Worm (Caenorhabditis elegans): ENCODE measurements around the gene F09G2.8.
A peak's percentile ranks its signal among the peaks of the same experiment; 100 is the strongest.

F09G2.8 gene

DNA sequence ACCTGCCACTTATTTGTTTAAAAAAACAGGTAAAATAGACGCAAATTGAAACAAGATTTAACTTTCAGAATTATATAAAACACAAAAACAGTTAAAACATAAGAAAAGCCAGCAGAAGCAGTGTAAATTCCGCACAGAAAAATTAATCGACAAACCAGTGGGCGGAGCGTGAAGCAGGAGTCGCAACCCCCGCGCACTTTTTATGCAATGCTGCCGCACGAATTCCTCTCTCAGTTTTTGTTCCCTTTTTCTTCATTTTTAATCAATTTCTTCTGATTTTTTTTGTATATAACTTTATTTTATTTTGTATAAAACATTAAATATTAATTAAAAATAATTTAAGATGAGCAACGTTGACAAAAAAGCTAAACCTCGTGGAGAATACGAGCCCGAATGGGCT is 37.4 kb upstream of the F09G2.8 start, which contains the start of the genes gei-6 and krr-1 (continued):
- peak; percentile 86 for TF ChIP-seq ttx-3 (tag; optimal IDR thresholded peaks at IDR 0.05)
- TF ChIP-seq ceh-31 (tag; optimal IDR thresholded peaks at IDR 0.05): peak; percentile 75
- no peak for TF ChIP-seq ama-1 (optimal IDR thresholded peaks at IDR 0.05)
- peak; percentile 85 for TF ChIP-seq pha-2 (tag; optimal IDR thresholded peaks at IDR 0.05)
- TF ChIP-seq hlh-8 (tag; optimal IDR thresholded peaks at IDR 0.05): peak; percentile 65
- peak; percentile 58 for TF ChIP-seq rnt-1 (tag; optimal IDR thresholded peaks at IDR 0.05)
- TF ChIP-seq pqm-1 (tag; optimal IDR thresholded peaks at IDR 0.05): peak; percentile 58
- peak; percentile 91 for TF ChIP-seq pat-9 (tag; optimal IDR thresholded peaks at IDR 0.05)
- no peak for TF ChIP-seq ceh-22 (tag; optimal IDR thresholded peaks at IDR 0.05)
- peak; percentile 16 for TF ChIP-seq ceh-9 (tag; optimal IDR thresholded peaks at IDR 0.05)
- peak; percentile 80 for TF ChIP-seq unc-86 (tag; optimal IDR thresholded peaks at IDR 0.05)
- peak; percentile 71 for TF ChIP-seq C08G9.2 (tag; optimal IDR thresholded peaks at IDR 0.05)
- peak; percentile 35 for TF ChIP-seq sdc-2 (tag; optimal IDR thresholded peaks at IDR 0.05)
- peak; percentile 60 for TF ChIP-seq nhr-232 (tag; optimal IDR thresholded peaks at IDR 0.05)
- peak; percentile 58 for TF ChIP-seq syd-9 (tag; optimal IDR thresholded peaks at IDR 0.05)
- TF ChIP-seq fkh-10 (GFP tag; optimal IDR thresholded peaks at IDR 0.05): peak; percentile 25
- TF ChIP-seq pros-1 (tag; optimal IDR thresholded peaks at IDR 0.05): no peak

DNA sequence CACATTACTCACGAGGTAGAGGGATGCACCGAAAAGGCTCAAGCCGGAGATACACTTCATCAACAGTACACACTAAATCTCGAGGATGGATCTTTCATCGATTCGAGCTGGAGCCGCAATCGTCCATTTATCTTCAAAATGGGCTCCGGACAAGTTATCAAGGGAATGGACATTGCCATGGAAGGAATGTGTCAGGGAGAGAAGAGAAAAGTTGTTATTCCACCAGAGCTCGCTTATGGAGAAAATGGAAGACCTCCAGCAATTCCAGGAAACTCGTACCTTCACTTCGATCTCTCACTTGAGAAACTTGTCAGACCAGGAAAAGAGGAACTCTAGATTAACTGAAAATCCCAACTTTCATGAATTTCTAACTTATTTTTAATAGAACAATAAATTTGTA is 32.4 kb upstream of the F09G2.8 start:
- TF ChIP-seq ceh-9 (tag; optimal IDR thresholded peaks at IDR 0.05): no peak
- TF ChIP-seq Y22D7AL.16 (tag; optimal IDR thresholded peaks at IDR 0.05): no peak
- TF ChIP-seq F13H6.1 (tag; optimal IDR thresholded peaks at IDR 0.05): no peak
- TF ChIP-seq pha-4 (tag; optimal IDR thresholded peaks at IDR 0.05): no peak
- peak; percentile 63 for TF ChIP-seq ama-1 (optimal IDR thresholded peaks at IDR 0.05)
- no peak for TF ChIP-seq syd-9 (tag; optimal IDR thresholded peaks at IDR 0.05)

DNA sequence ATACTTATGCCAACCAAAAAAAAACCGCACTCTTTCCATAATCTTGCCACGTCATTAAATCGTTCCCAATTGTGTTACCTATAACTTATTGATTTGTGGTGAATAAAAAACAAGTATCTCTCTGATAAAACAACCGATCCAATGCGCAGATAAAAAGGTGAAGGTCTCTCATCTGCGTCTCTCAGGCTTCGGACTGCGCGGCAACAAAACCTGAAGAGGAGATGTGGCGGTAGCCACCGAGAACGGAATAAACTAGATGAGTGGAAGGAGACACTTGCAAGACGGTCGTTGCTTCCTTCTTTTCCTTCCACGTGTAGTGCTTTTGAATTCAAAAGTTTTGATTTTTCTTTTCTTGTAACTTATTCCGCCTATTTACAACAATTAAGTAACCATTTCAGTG is 31.5 kb upstream of the F09G2.8 start, which contains the start of gene fkb-3:
fkb-3 (plus strand) TSS at position 277 of the 400 bp plus-strand sequence.
- TF ChIP-seq mec-3 (tag; optimal IDR thresholded peaks at IDR 0.05; ENCODE audit: borderline replicate concordance): no peak
- TF ChIP-seq pat-9 (tag; optimal IDR thresholded peaks at IDR 0.05): no peak
- no peak for TF ChIP-seq ref-2 (tag; optimal IDR thresholded peaks at IDR 0.05)
- TF ChIP-seq ets-4 (tag; optimal IDR thresholded peaks at IDR 0.05): no peak

DNA sequence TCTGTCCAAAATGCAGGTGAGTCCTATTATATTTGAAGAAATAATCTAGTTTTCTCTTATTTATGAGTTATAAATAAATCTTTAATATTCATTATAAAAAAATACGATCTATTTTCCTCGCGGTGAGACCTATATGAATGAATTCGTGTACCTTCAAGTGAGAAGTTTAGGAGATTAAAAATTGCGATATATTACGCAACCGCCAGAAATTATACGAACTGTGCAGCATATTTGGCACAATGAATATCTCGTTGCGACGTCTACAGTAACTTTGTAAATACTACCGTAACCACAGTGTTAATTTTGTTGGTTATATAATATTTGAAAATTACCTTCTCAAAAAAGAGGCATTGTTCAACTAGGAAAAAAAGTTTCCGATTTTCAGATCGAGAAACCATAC is 30.9 kb upstream of the F09G2.8 start:
- TF ChIP-seq C38D4.7 (GFP tag; optimal IDR thresholded peaks at IDR 0.05) (no peak), nfya-1 (tag; optimal IDR thresholded peaks at IDR 0.05) (no peak), fax-1 (tag; optimal IDR thresholded peaks at IDR 0.05) (no peak), tbx-2 (tag; optimal IDR thresholded peaks at IDR 0.05) (no peak), K09A11.1 (tag; optimal IDR thresholded peaks at IDR 0.05; ENCODE audit: insufficient read depth) (no peak), tbx-7 (tag; optimal IDR thresholded peaks at IDR 0.05) (no peak), Y22D7AL.16 (tag; optimal IDR thresholded peaks at IDR 0.05) (no peak), ref-2 (tag; optimal IDR thresholded peaks at IDR 0.05) (no peak), unc-55 (GFP tag; optimal IDR thresholded peaks at IDR 0.05) (no peak), ceh-2 (tag; optimal IDR thresholded peaks at IDR 0.05) (no peak)

- TF ChIP-seq unc-42 (tag; optimal IDR thresholded peaks at IDR 0.05) (peak; percentile 46), pha-4 (tag; optimal IDR thresholded peaks at IDR 0.05) (no peak), mec-3 (tag; optimal IDR thresholded peaks at IDR 0.05; ENCODE audit: borderline replicate concordance) (no peak), unc-55 (GFP tag; optimal IDR thresholded peaks at IDR 0.05) (peak; percentile 82), npax-4 (tag; optimal IDR thresholded peaks at IDR 0.05) (no peak), ceh-34 (tag; optimal IDR thresholded peaks at IDR 0.05) (peak; percentile 26), nfya-1 (tag; optimal IDR thresholded peaks at IDR 0.05) (peak; percentile 22), ceh-31 (tag; optimal IDR thresholded peaks at IDR 0.05) (peak; percentile 16), ceh-48 (tag; optimal IDR thresholded peaks at IDR 0.05) (peak; percentile 38), unc-3 (GFP tag; conservative IDR thresholded peaks at IDR 0.05) (no peak), unc-3 (tag; optimal IDR thresholded peaks at IDR 0.05) (no peak), rnt-1 (tag; optimal IDR thresholded peaks at IDR 0.05) (peak; percentile 31)
These were observed 30.5 kb upstream of the F09G2.8 start, which contains the start of gene C13F10.1 for ce11 chrV:7223941-7224340. Gene C13F10.1 (plus strand): TSS chrV:7224078.
